Worm (Caenorhabditis elegans): ENCODE results near the gene ZC449.7.

DNA sequence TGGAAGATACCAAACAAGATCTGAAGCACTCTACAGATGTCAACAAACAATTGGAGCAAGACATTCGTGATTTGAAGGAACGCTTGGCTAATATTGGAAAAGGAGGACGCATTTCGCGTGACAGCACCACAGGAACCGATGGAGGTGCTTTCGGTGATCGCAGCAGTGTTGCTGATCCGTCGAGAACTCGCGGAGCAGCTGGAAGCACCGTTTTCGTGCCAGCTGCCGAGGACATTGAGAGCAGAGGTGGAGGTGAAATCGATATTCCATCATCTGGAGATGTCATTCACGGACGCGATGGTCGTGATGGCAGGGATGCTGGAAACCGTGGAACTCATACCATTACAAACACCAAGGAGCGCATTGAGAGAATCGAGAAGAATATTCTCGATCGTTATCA lies 26.3 kb upstream of the ZC449.7 start:
- TF ChIP-seq ceh-43 (GFP tag; optimal IDR thresholded peaks at IDR 0.05) = no peak
- no peak for TF ChIP-seq elt-3 (tag; optimal IDR thresholded peaks at IDR 0.05)
- no peak for TF ChIP-seq unc-39 (tag; optimal IDR thresholded peaks at IDR 0.05)
- no peak for TF ChIP-seq tbx-8 (GFP tag; optimal IDR thresholded peaks at IDR 0.05)
- TF ChIP-seq snpc-4 (tag; optimal IDR thresholded peaks at IDR 0.05) = no peak
- TF ChIP-seq mep-1 (tag; optimal IDR thresholded peaks at IDR 0.05) = no peak
- no peak for TF ChIP-seq ces-1 (GFP tag; optimal IDR thresholded peaks at IDR 0.05)
- TF ChIP-seq lin-13 (tag; optimal IDR thresholded peaks at IDR 0.05) = no peak
- no peak for TF ChIP-seq unc-62 (GFP tag; optimal IDR thresholded peaks at IDR 0.05)
- TF ChIP-seq lsy-2 (tag; optimal IDR thresholded peaks at IDR 0.05) = no peak
- TF ChIP-seq ztf-11 (tag; optimal IDR thresholded peaks at IDR 0.05) = no peak
- TF ChIP-seq nhr-76 (tag; optimal IDR thresholded peaks at IDR 0.05) = no peak
- no peak for TF ChIP-seq nhr-12 (tag; optimal IDR thresholded peaks at IDR 0.05)
